Fruit fly (Drosophila melanogaster) whole organism, embryonic: Measurements from ENCODE around the gene tho2.

ENCODE experiments used
- Ada2b ChIP-seq: fragments of 200-800 bp; sonication (Bioruptor generic); IDR thresholded peaks from 2 replicates; pipeline ENCODE4 v1.3.6; 2022; ENCODE audit warnings: missing biosample characterization, missing genetic modification characterization
- CG11085 ChIP-seq: fragments of 200-800 bp; sonication (Bioruptor generic); IDR thresholded peaks from 2 replicates; pipeline ENCODE4 v1.3.6; 2022; ENCODE audit warnings: missing biosample characterization, missing genetic modification characterization
- CG11560 ChIP-seq: fragments of 200-800 bp; sonication (Bioruptor generic); IDR thresholded peaks from 3 replicates; pipeline ENCODE4 v1.3.6; 2022; ENCODE audit warnings: missing biosample characterization, missing genetic modification characterization
- CG12155 ChIP-seq: fragments of 200-800 bp; sonication (Bioruptor generic); optimal IDR thresholded peaks from 3 replicates; lab custom pipeline; 2016; ENCODE audit warnings: missing biosample characterization, missing genetic modification characterization
- CG12942 ChIP-seq: fragments of 200-800 bp; sonication (Bioruptor generic); optimal IDR thresholded peaks from 3 replicates; lab custom pipeline; 2016; ENCODE audit warnings: missing biosample characterization, missing genetic modification characterization
- CG13424 ChIP-seq: fragments of 200-800 bp; sonication (Bioruptor generic); optimal IDR thresholded peaks from 2 replicates; lab custom pipeline; 2019; ENCODE audit warnings: missing biosample characterization, mild to moderate bottlenecking, missing genetic modification characterization, moderate library complexity
- CG13624 ChIP-seq: fragments of 200-800 bp; sonication (Bioruptor generic); optimal IDR thresholded peaks from 2 replicates; lab custom pipeline; 2016; ENCODE audit warnings: missing biosample characterization, missing genetic modification characterization
- CG13894 ChIP-seq: fragments of 200-800 bp; sonication (Bioruptor generic); optimal IDR thresholded peaks from 3 replicates; lab custom pipeline; 2018; ENCODE audit warnings: missing biosample characterization, mild to moderate bottlenecking, missing genetic modification characterization, moderate library complexity
- CG15073 ChIP-seq: fragments of 200-800 bp; sonication (Bioruptor generic); optimal IDR thresholded peaks from 2 replicates; lab custom pipeline; 2016; ENCODE audit warnings: missing biosample characterization, missing genetic modification characterization
- CG15479 ChIP-seq: fragments of 200-800 bp; sonication (Bioruptor generic); optimal IDR thresholded peaks from 3 replicates; lab custom pipeline; 2019; ENCODE audit warnings: missing biosample characterization, mild to moderate bottlenecking, missing genetic modification characterization, moderate library complexity
- CG17361 ChIP-seq: fragments of 200-800 bp; sonication (Bioruptor generic); IDR thresholded peaks from 3 replicates; pipeline ENCODE4 v1.3.6; 2022; ENCODE audit warnings: missing biosample characterization, missing genetic modification characterization
- CG17385 ChIP-seq: fragments of 200-800 bp; sonication (Bioruptor generic); optimal IDR thresholded peaks from 3 replicates; lab custom pipeline; 2018; ENCODE audit warnings: missing biosample characterization, mild to moderate bottlenecking, missing genetic modification characterization
- CG18262 ChIP-seq: fragments of 200-800 bp; optimal IDR thresholded peaks from 3 replicates; lab custom pipeline; 2019; ENCODE audit warnings: missing biosample characterization, mild to moderate bottlenecking, missing genetic modification characterization, moderate library complexity
- CG31441 ChIP-seq: fragments of 200-800 bp; sonication (Bioruptor generic); IDR thresholded peaks from 2 replicates; pipeline ENCODE4 v1.3.6; 2022; ENCODE audit warnings: missing biosample characterization, missing genetic modification characterization
- CG33213 ChIP-seq: fragments of 200-800 bp; sonication (Bioruptor generic); optimal IDR thresholded peaks from 3 replicates; lab custom pipeline; 2016; ENCODE audit warnings: missing biosample characterization, missing genetic modification characterization
- CG3838 ChIP-seq: fragments of 200-800 bp; sonication (Bioruptor generic); optimal IDR thresholded peaks from 3 replicates; lab custom pipeline; 2016; ENCODE audit warnings: missing biosample characterization, missing genetic modification characterization
- CG4424 ChIP-seq: fragments of 200-800 bp; sonication (Bioruptor generic); optimal IDR thresholded peaks from 3 replicates; lab custom pipeline; 2016; ENCODE audit warnings: missing biosample characterization, missing genetic modification characterization
- CG6683 ChIP-seq: fragments of 200-800 bp; sonication (Bioruptor generic); optimal IDR thresholded peaks from 2 replicates; lab custom pipeline; 2017; ENCODE audit warnings: missing biosample characterization, mild to moderate bottlenecking, missing genetic modification characterization, missing genetic modification reagents
- CG7357 ChIP-seq: fragments of 200-800 bp; sonication (Bioruptor generic); IDR thresholded peaks from 3 replicates; pipeline ENCODE4 v1.3.6; 2022; ENCODE audit warnings: missing biosample characterization, missing genetic modification characterization
- CG8290 ChIP-seq, 3 experiments: fragments of 200-800 bp; sonication (Bioruptor generic); optimal IDR thresholded peaks; 2 replicates each; lab custom pipeline; 2016 to 2019; ENCODE audit warnings: missing biosample characterization in 3 of 3, missing genetic modification characterization in 3 of 3, mild to moderate bottlenecking in 2 of 3, moderate library complexity in 1 of 3
- CG8478 ChIP-seq: fragments of >200 bp; optimal IDR thresholded peaks from 2 replicates; lab custom pipeline; 2018
- CG8924 ChIP-seq: fragments of 200-800 bp; optimal IDR thresholded peaks from 3 replicates; lab custom pipeline; 2019; ENCODE audit warnings: missing biosample characterization, mild to moderate bottlenecking, missing genetic modification characterization, moderate library complexity
- CG9817 ChIP-seq: fragments of 200-800 bp; sonication (Bioruptor generic); optimal IDR thresholded peaks from 2 replicates; lab custom pipeline; 2018; ENCODE audit warnings: missing biosample characterization, mild to moderate bottlenecking, missing genetic modification characterization, moderate library complexity
- CG9932 ChIP-seq: fragments of 200-800 bp; sonication (Bioruptor generic); IDR thresholded peaks from 2 replicates; pipeline ENCODE4 v1.3.6; 2022; ENCODE audit warnings: missing biosample characterization, missing genetic modification characterization
- CoRest ChIP-seq: fragments of 200-800 bp; sonication (Bioruptor generic); optimal IDR thresholded peaks from 3 replicates; lab custom pipeline; 2018; ENCODE audit warnings: missing biosample characterization, mild to moderate bottlenecking, missing genetic modification characterization, moderate library complexity
- Deaf1 ChIP-seq: fragments of 200-800 bp; optimal IDR thresholded peaks from 3 replicates; lab custom pipeline; 2019; ENCODE audit warnings: missing biosample characterization, mild to moderate bottlenecking, missing genetic modification characterization, moderate library complexity
- E2f2 ChIP-seq: fragments of 200-800 bp; sonication (Bioruptor generic); IDR thresholded peaks from 2 replicates; pipeline ENCODE4 v1.3.6; 2022; ENCODE audit warnings: missing biosample characterization, missing genetic modification characterization
- Elba2 ChIP-seq: fragments of 200-800 bp; sonication (Bioruptor generic); optimal IDR thresholded peaks from 3 replicates; lab custom pipeline; 2016; ENCODE audit warnings: missing biosample characterization, missing genetic modification characterization
- GATAe ChIP-seq: fragments of 200-800 bp; sonication (Bioruptor generic); conservative IDR thresholded peaks from 2 replicates; pipeline ENCODE4 v1.3.6; 2022; ENCODE audit warnings: missing biosample characterization, missing genetic modification characterization
- Gug ChIP-seq: fragments of 200-800 bp; sonication (Bioruptor generic); IDR thresholded peaks from 4 replicates; pipeline ENCODE4 v1.3.6; 2022; ENCODE audit warnings: missing biosample characterization, missing genetic modification characterization
- HmgZ ChIP-seq: fragments of 200-800 bp; sonication (Bioruptor generic); optimal IDR thresholded peaks from 2 replicates; lab custom pipeline; 2018; ENCODE audit warnings: missing biosample characterization, mild to moderate bottlenecking, missing genetic modification characterization
- Hr39 ChIP-seq: fragments of >200 bp; optimal IDR thresholded peaks from 2 replicates; lab custom pipeline; 2017
- Hr78 ChIP-seq, 2 experiments: fragments of 200-800 bp in 1 of 2; fragments of >200 bp in 1 of 2; sonication (Bioruptor generic) in 1 of 2; optimal IDR thresholded peaks; 2 replicates each; lab custom pipeline; 2017 to 2019; ENCODE audit warnings: missing biosample characterization in 2 of 2, missing genetic modification characterization in 2 of 2, mild to moderate bottlenecking in 1 of 2, moderate library complexity in 1 of 2
- Med ChIP-seq: fragments of 200-800 bp; sonication (Bioruptor generic); peaks from one replicate; lab custom pipeline; 2016; ENCODE audit warnings: missing biosample characterization, missing genetic modification characterization, mild to moderate bottlenecking, inconsistent platforms, moderate library complexity
- NC2α ChIP-seq: fragments of 200-800 bp; sonication (Bioruptor generic); optimal IDR thresholded peaks from 2 replicates; lab custom pipeline; 2016; ENCODE audit warnings: missing biosample characterization, missing genetic modification characterization
- Oli ChIP-seq: fragments of 200-800 bp; sonication (Bioruptor generic); optimal IDR thresholded peaks from 2 replicates; lab custom pipeline; 2018; ENCODE audit warnings: missing biosample characterization, mild to moderate bottlenecking, missing genetic modification characterization, moderate library complexity
- Opbp ChIP-seq: fragments of 200-800 bp; sonication (Bioruptor generic); IDR thresholded peaks from 3 replicates; pipeline ENCODE4 v1.3.6; 2022; ENCODE audit warnings: missing biosample characterization, missing genetic modification characterization; ENCODE audit not compliant: partially characterized antibody
- Sin3A ChIP-seq: fragments of >200 bp; optimal IDR thresholded peaks from 2 replicates; lab custom pipeline; 2018
- Six4 ChIP-seq: fragments of 200-800 bp; sonication (Bioruptor generic); optimal IDR thresholded peaks from 2 replicates; lab custom pipeline; 2016; ENCODE audit warnings: missing biosample characterization, missing genetic modification characterization
- Stat92E ChIP-seq, 3 experiments: fragments of >200 bp in 2 of 3; fragments of 200-800 bp in 1 of 3; sonication (Bioruptor generic) in 1 of 3; optimal IDR thresholded peaks; 2 replicates each; lab custom pipeline; 2017 to 2019; ENCODE audit warnings: missing biosample characterization in 3 of 3, missing genetic modification characterization in 3 of 3, mild to moderate bottlenecking in 1 of 3, moderate library complexity in 1 of 3
- YL-1 ChIP-seq: fragments of 200-800 bp; sonication (Bioruptor generic); optimal IDR thresholded peaks from 3 replicates; lab custom pipeline; 2017; ENCODE audit warnings: missing biosample characterization, mild to moderate bottlenecking, missing genetic modification characterization
- ap ChIP-seq: fragments of 200-800 bp; sonication (Bioruptor generic); IDR thresholded peaks from 2 replicates; pipeline ENCODE4 v1.3.6; 2022; ENCODE audit warnings: missing biosample characterization, missing genetic modification characterization
- btn ChIP-seq: fragments of 200-800 bp; sonication (Bioruptor generic); optimal IDR thresholded peaks from 2 replicates; lab custom pipeline; 2016; ENCODE audit warnings: missing biosample characterization, missing genetic modification characterization
- cato ChIP-seq: fragments of 200-800 bp; sonication (Bioruptor generic); optimal IDR thresholded peaks from 2 replicates; lab custom pipeline; 2016; ENCODE audit warnings: missing biosample characterization, missing genetic modification characterization, borderline replicate concordance
- dm ChIP-seq: fragments of 200-800 bp; sonication (Bioruptor generic); optimal IDR thresholded peaks from 3 replicates; lab custom pipeline; 2016; ENCODE audit warnings: missing biosample characterization, missing genetic modification characterization
- en ChIP-seq: fragments of 200-800 bp; sonication (Bioruptor generic); optimal IDR thresholded peaks from 2 replicates; lab custom pipeline; 2016; ENCODE audit warnings: missing biosample characterization, missing genetic modification characterization
- gcm ChIP-seq: fragments of 200-800 bp; sonication (Bioruptor generic); optimal IDR thresholded peaks from 2 replicates; lab custom pipeline; 2019; ENCODE audit warnings: missing biosample characterization, mild to moderate bottlenecking, missing genetic modification characterization, moderate library complexity
- lab ChIP-seq: fragments of 200-800 bp; sonication (Bioruptor generic); optimal IDR thresholded peaks from 3 replicates; lab custom pipeline; 2017; ENCODE audit warnings: missing biosample characterization, missing genetic modification characterization, mild to moderate bottlenecking, moderate library complexity, missing genetic modification reagents
- so ChIP-seq: fragments of 200-800 bp; sonication (Bioruptor generic); IDR thresholded peaks from 3 replicates; pipeline ENCODE4 v1.3.6; 2022; ENCODE audit warnings: missing biosample characterization, missing genetic modification characterization
- tx ChIP-seq: fragments of 200-800 bp; sonication (Bioruptor generic); optimal IDR thresholded peaks from 2 replicates; lab custom pipeline; 2016; ENCODE audit warnings: missing biosample characterization, missing genetic modification characterization
- zen2 ChIP-seq: fragments of 200-800 bp; sonication (Bioruptor generic); IDR thresholded peaks from 3 replicates; pipeline ENCODE4 v1.3.6; 2022; ENCODE audit warnings: missing biosample characterization, missing genetic modification characterization; ENCODE audit not compliant: partially characterized antibody

Gene tho2

DNA sequence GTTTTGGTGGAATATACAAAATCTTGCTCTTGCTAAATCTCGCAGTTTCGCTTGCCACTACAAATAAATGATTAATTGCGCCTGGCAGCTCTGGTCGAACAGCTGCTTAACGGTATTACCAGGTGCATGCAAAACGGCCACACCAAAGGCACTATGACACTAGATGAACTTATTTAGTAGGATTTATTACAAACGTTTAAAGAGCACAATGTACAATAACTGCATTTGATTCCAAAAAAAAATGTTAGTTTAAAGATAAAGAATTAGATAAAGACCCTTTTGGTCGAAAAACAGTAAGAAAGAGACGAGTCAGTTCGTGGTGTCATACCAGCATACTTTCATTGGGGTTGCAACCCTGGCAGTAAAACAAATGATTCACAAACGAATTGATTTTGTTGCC lies 2.2 kb upstream of the tho2 start, which contains the start of the genes CG11723 and Tbcd (continued):
- TF ChIP-seq CG11560 (tag; lab: Robert Waterston, UW) (peak; percentile 56; the same call in 1 of the 3 replicates), CG12155 (GFP tag; lab: Kevin White, UChicago) (peak; percentile 86), Deaf1 (tag; lab: Kevin White, UChicago) (no peak), Elba2 (GFP tag; lab: Kevin White, UChicago) (peak; percentile 28), CG15073 (GFP tag; lab: Kevin White, UChicago) (no peak), CG31441 (GFP tag; lab: Robert Waterston, UW) (no peak), zen2 (GFP tag; lab: Robert Waterston, UW) (no peak), HmgZ (tag; lab: Kevin White, UChicago) (peak; percentile 87), Med (GFP tag; lab: Kevin White, UChicago) (peak; percentile 97), CG7357 (GFP tag; lab: Robert Waterston, UW) (peak; percentile 84), dm (peak; percentile 72), CG15479 (no peak), GATAe (GFP tag; lab: Robert Waterston, UW) (no peak; the same call in 1 of the 2 replicates), Six4 (GFP tag; lab: Kevin White, UChicago) (peak; percentile 68), Hr78 (GFP tag; optimal IDR thresholded peaks at IDR 0.05; lab: Kevin White, UChicago) (no peak), CG8290 (GFP tag; optimal IDR thresholded peaks at IDR 0.05; lab: Kevin White, UChicago) (peak; percentile 72), CG8290 (tag; optimal IDR thresholded peaks at IDR 0.05; lab: Kevin White, UChicago) (peak in 1 of 2 experiments; percentile 75), CG33213 (GFP tag; lab: Kevin White, UChicago) (peak; percentile 84), YL-1 (GFP tag; lab: Kevin White, UChicago) (peak; percentile 89), CG18262 (tag; lab: Kevin White, UChicago) (peak; percentile 85), NC2α (GFP tag; lab: Kevin White, UChicago) (peak; percentile 68), lab (GFP tag; lab: Kevin White, UChicago) (no peak), Opbp (GFP tag; lab: Robert Waterston, UW) (no peak; the same call in 2 of the 3 replicates), Hr39 (lab: Kevin White, UChicago) (no peak), CG8924 (peak; percentile 90), CG8478 (lab: Kevin White, UChicago) (no peak), btn (GFP tag; lab: Kevin White, UChicago) (peak; percentile 49), Ada2b (peak; percentile 91), Oli (tag; lab: Kevin White, UChicago) (peak; percentile 82), CG17361 (GFP tag; lab: Robert Waterston, UW) (no peak; the same call in none of the 3 replicates), CG17385 (peak; percentile 86), Sin3A (lab: Kevin White, UChicago) (peak; percentile 81), CG13624 (GFP tag; lab: Kevin White, UChicago) (peak; percentile 84), CG11085 (GFP tag; lab: Robert Waterston, UW) (peak; percentile 77), Gug (GFP tag; lab: Robert Waterston, UW) (no peak; the same call in none of the 4 replicates), E2f2 (GFP tag; lab: Robert Waterston, UW) (peak; percentile 75), gcm (no peak), CG9932 (GFP tag; lab: Robert Waterston, UW) (peak; percentile 90), CG9817 (tag; lab: Kevin White, UChicago) (peak; percentile 87), CG13424 (tag; lab: Kevin White, UChicago) (peak; percentile 92), CG4424 (GFP tag; lab: Kevin White, UChicago) (peak; percentile 82), Stat92E (GFP tag; optimal IDR thresholded peaks at IDR 0.05; lab: Kevin White, UChicago) (peak in 1 of 3 experiments; percentile 56), cato (peak; percentile 80), en (peak; percentile 25), CG12942 (GFP tag; lab: Kevin White, UChicago) (peak; percentile 82), CG13894 (tag; lab: Kevin White, UChicago) (no peak), CoRest (tag; lab: Kevin White, UChicago) (peak; percentile 92), so (peak; percentile 88), CG6683 (GFP tag; lab: Kevin White, UChicago) (peak; percentile 59), CG3838 (GFP tag; lab: Kevin White, UChicago) (peak; percentile 25), tx (GFP tag; lab: Kevin White, UChicago) (peak; percentile 89), ap (GFP tag; lab: Robert Waterston, UW) (peak; percentile 90)
